Worm (Caenorhabditis elegans) whole organism, late embryonic: ENCODE results near the gene dos-3.

Source experiments
- C38D4.7 ChIP-seq: fragments of 200-800 bp; sonication (Bioruptor generic); optimal IDR thresholded peaks from 2 replicates; lab custom pipeline; 2018; ENCODE audit warnings: mild to moderate bottlenecking, missing genetic modification characterization, moderate library complexity, missing compliant biosample characterization
- T23F11.4 ChIP-seq: fragments of 200-800 bp; sonication (Bioruptor generic); optimal IDR thresholded peaks from 2 replicates; lab custom pipeline; 2018; ENCODE audit warnings: mild to moderate bottlenecking, missing genetic modification characterization, missing compliant biosample characterization
- ama-1 ChIP-seq: fragments of 150-350 bp; optimal IDR thresholded peaks from 2 replicates; lab custom pipeline; 2014
- ceh-30 ChIP-seq: fragments of 150-350 bp; optimal IDR thresholded peaks from 2 replicates; lab custom pipeline; 2014; ENCODE audit warnings: missing biosample characterization, missing genetic modification characterization
- ceh-9 ChIP-seq: sonication (generic microtip); optimal IDR thresholded peaks from 2 replicates; lab custom pipeline; 2016; ENCODE audit warnings: mild to moderate bottlenecking, missing genetic modification characterization, inconsistent platforms, missing compliant biosample characterization
- dve-1 ChIP-seq: sonication (generic microtip); optimal IDR thresholded peaks from 2 replicates; lab custom pipeline; 2017; ENCODE audit warnings: antibody characterized with exemption, mild to moderate bottlenecking, missing genetic modification characterization, missing compliant biosample characterization
- elt-4 ChIP-seq: sonication (generic microtip); optimal IDR thresholded peaks from 2 replicates; lab custom pipeline; 2016; ENCODE audit warnings: missing genetic modification characterization, missing compliant biosample characterization
- fax-1 ChIP-seq: sonication (generic microtip); optimal IDR thresholded peaks from 2 replicates; lab custom pipeline; 2016; ENCODE audit warnings: missing genotype, missing genetic modification characterization, missing compliant biosample characterization
- fkh-10 ChIP-seq: fragments of 150-350 bp; optimal IDR thresholded peaks from 2 replicates; lab custom pipeline; 2014; ENCODE audit warnings: missing biosample characterization, missing genetic modification reagents, missing genetic modification characterization
- gmeb-2 ChIP-seq: sonication (generic microtip); optimal IDR thresholded peaks from 2 replicates; lab custom pipeline; 2016; ENCODE audit warnings: missing genetic modification characterization, inconsistent platforms, missing compliant biosample characterization
- lim-6 ChIP-seq: sonication (generic microtip); optimal IDR thresholded peaks from 2 replicates; lab custom pipeline; 2016; ENCODE audit warnings: missing genetic modification characterization, missing compliant biosample characterization
- lin-11 ChIP-seq: fragments of 200-800 bp; sonication (Bioruptor generic); optimal IDR thresholded peaks from 2 replicates; lab custom pipeline; 2018; ENCODE audit warnings: mild to moderate bottlenecking, missing genetic modification characterization, missing compliant biosample characterization
- nhr-11 ChIP-seq: fragments of 150-350 bp; optimal IDR thresholded peaks from 2 replicates; lab custom pipeline; 2014; ENCODE audit warnings: missing biosample characterization, missing genetic modification characterization
- unc-42 ChIP-seq: sonication (generic microtip); optimal IDR thresholded peaks from 2 replicates; lab custom pipeline; 2016; ENCODE audit warnings: missing genotype, missing genetic modification characterization, missing compliant biosample characterization

DNA sequence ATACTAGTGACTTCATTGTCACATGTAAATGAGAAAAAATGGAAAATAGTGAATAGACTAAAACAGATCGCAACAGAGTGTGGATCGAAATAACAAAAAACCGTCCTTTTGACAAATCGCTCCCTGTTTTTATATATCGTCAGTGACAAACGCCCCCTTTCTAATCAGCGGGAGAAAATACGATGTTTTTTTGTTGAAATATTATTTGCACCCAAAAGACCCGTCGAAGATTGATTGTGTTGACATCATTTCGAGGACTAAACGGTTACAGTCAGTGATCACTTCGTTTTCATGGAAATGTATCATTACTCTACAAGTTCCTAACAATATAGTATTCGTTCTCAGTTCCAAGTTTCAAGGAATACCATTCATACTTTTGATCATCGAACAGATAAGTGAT is at the start of gene dos-3:
- TF ChIP-seq fax-1: no peak
- TF ChIP-seq lin-11 (tag; lab: Kevin White, UChicago): no peak
- TF ChIP-seq lim-6: no peak
- no peak for TF ChIP-seq gmeb-2
- no peak for TF ChIP-seq fkh-10 (GFP tag; lab: Kevin White, UChicago)
- no peak for TF ChIP-seq ceh-9
- no peak for TF ChIP-seq nhr-11 (tag; lab: Kevin White, UChicago)
- no peak for TF ChIP-seq dve-1 (tag; lab: Kevin White, UChicago)
- no peak for TF ChIP-seq unc-42 (tag; lab: Kevin White, UChicago)
- TF ChIP-seq elt-4: no peak
- TF ChIP-seq T23F11.4 (GFP tag; lab: Kevin White, UChicago): no peak
- no peak for TF ChIP-seq C38D4.7 (GFP tag; lab: Kevin White, UChicago)
- no peak for TF ChIP-seq ceh-30 (tag; lab: Kevin White, UChicago)
- TF ChIP-seq ama-1 (lab: Kevin White, UChicago): no peak
